Fruit fly (Drosophila melanogaster): ENCODE data around the gene CG3407.

CG3407 gene

DNA sequence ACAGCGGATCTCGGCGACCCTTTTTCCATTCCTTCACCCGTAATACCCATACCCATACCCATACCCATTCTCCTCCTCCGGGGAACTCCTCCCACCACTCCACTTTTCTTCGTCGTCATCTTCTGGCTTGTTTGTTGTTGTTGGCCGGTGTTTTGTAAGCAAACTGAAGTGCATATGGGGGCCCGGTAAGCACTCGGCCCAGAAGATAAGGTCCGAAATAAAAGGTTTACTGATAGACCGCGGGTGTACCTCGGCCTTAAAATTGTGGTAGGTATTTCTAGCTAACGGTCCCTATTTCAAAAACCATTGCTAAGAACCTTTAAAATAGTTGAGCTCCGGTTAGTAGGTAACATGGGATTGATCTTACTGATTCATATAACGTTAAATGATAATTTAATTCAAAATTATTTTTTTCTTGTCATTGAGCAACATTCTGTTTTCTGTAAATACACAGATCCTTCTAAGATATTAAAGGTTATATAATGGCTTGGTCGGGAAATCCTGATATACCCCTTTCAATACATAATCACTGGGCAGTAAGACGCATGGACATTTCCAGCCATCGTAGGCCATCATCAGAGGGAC is 37.4 kb downstream of the CG3407 start:
- TF ChIP-seq psq (optimal IDR thresholded peaks at IDR 0.05): no peak
- TF ChIP-seq pan (optimal IDR thresholded peaks at IDR 0.05): peak; percentile 82

DNA sequence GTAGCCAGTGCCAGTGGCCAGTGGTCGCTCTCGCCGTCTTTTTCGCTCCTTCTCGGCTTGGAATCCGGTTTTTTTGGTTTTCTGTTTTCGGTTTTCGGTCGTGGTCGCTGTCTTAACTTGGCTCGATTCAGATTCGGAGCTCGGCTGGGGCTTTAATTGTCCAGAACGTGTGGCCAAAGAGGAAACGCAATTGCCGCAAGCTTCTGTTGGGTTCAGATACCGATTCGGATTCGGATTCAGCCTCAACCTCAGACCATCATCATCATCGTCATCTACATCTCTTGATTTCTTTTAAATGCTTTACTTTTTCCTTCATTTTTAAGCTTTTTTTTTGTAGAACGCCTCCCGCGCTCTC is 39.6 kb downstream of the CG3407 start:
- TF ChIP-seq EcR (GFP tag; optimal IDR thresholded peaks at IDR 0.05) (no peak), Dll (optimal IDR thresholded peaks at IDR 0.05) (no peak), psq (optimal IDR thresholded peaks at IDR 0.05) (no peak), CG8478 (optimal IDR thresholded peaks at IDR 0.05) (no peak), pan (optimal IDR thresholded peaks at IDR 0.05) (no peak), usp (GFP tag; optimal IDR thresholded peaks at IDR 0.05) (no peak)

DNA sequence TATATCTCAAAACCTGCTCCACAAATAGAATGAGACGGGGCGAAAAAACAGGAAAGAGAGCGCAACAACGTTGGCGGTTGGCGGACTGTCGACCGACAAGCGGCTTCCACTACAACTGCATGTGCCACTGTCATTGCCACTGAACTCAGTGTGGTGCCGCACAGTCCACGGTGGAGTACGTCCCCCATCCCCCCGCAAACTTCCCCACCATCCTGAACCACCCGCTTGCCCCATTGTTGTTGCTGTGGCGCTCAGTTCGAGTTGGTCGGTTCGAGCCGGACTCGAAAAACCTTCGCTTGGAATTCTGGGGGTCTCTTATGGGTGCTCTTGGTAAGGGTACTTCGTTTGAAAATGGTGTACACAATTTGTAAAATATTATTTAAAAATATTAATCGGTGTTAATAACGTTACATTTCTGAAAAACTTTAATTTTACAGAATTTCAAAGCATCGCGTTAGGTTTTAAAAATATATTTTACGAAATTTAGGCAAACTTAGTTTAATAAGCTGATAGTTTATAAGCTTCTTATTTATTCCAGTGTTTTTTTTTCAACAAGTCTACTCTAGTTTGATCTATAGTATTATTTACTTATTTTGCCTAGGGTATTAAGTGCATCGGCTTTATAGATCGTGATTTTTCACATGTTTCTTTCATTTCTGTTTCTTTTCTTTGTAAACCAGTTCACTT is 40.1 kb downstream of the CG3407 start:
- TF ChIP-seq pan (optimal IDR thresholded peaks at IDR 0.05) (no peak), EcR (GFP tag; optimal IDR thresholded peaks at IDR 0.05) (peak in 1 of 2 experiments; percentile 67)

DNA sequence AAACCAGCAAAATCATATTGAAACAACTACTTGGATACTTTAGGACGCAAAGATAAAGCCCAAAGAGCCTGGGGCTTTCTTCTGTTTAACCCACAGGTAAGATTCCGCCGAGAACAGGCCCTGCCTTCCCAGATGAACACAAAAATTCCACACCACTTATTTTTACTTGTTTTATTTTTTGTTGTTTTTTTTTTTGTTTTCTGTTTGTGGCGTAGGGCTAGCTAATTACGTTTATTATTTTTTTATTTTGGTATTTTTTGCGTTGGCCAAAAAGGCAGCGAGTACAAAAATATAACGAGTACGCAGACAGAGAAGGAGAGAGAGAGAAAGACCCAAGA is 40.6 kb downstream of the CG3407 start:
- TF ChIP-seq Dll (optimal IDR thresholded peaks at IDR 0.05): no peak
- TF ChIP-seq EcR (GFP tag; optimal IDR thresholded peaks at IDR 0.05): no peak
- no peak for TF ChIP-seq psq (optimal IDR thresholded peaks at IDR 0.05)
- TF ChIP-seq usp (GFP tag; optimal IDR thresholded peaks at IDR 0.05): no peak
- TF ChIP-seq pan (optimal IDR thresholded peaks at IDR 0.05): no peak
- TF ChIP-seq CG8478 (optimal IDR thresholded peaks at IDR 0.05): no peak

DNA sequence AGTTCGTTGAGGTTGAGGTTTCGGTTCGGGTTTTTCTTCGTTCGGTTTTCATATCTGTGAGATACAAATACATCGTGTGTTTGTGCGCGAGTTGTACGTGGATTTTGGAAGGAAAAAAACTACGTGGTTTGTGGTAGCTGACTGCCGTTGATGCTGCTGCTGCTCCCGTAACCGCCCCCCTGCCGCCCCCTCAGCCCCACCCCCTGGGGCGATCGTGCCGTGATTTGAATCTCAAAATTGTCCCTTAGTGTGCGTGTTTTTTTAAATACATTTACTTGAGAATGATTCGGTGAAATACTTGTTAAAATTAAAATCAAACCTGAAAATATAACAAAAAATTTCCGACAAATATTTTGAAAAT is 41.2 kb downstream of the CG3407 start:
- no peak for TF ChIP-seq psq (optimal IDR thresholded peaks at IDR 0.05)
- TF ChIP-seq Dll (optimal IDR thresholded peaks at IDR 0.05): no peak
- TF ChIP-seq CG8478 (optimal IDR thresholded peaks at IDR 0.05): no peak

dm6 chr2L:3771109-3772067 is 41.8 kb downstream of the CG3407 start, which contains the start of gene bowl:
Gene bowl (plus strand): TSS chr2L:3771700.
- peak; percentile 70 for TF ChIP-seq Dll (optimal IDR thresholded peaks at IDR 0.05)
- TF ChIP-seq CG8478 (optimal IDR thresholded peaks at IDR 0.05): no peak

DNA sequence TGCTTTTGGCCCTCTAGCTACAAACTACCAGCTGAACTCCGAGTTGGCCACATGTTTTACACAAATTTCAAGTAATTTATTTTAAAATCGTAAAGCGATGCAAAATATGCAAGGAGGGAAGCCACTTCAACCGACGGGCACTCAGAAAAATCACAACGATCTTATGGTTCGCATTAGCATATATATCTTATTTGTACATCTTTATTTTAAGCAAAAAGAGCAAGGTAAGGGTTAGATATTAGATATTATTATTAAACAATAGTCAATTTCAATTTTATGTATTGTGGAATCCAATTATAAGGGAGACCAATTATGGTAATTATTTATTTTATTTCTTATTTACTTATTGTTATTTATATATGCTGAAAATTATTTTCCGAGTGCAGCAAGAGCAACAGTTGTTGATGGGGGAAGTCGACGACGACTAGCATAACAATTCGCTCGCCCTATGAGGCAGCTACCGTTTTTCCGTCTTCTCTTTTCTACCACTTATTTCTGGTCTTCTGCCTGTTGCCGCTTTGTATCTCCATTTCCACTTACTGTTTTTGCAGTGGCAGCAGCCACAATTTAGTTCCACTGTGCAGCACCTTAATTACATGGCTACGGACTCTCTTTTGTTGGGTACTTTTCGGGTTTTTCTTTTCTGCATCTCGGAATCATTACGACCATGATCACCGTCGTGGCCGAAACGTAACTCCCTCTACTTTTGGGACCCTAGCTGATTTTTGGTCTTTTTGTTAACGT is 43.3 kb downstream of the CG3407 start:
- TF ChIP-seq EcR (GFP tag; optimal IDR thresholded peaks at IDR 0.05) (no peak), psq (optimal IDR thresholded peaks at IDR 0.05) (no peak), usp (GFP tag; optimal IDR thresholded peaks at IDR 0.05) (no peak), Dll (optimal IDR thresholded peaks at IDR 0.05) (no peak), pan (optimal IDR thresholded peaks at IDR 0.05) (no peak), CG8478 (optimal IDR thresholded peaks at IDR 0.05) (no peak)

- TF ChIP-seq usp (GFP tag; optimal IDR thresholded peaks at IDR 0.05): no peak
- no peak for TF ChIP-seq CG8478 (optimal IDR thresholded peaks at IDR 0.05)
- TF ChIP-seq pan (optimal IDR thresholded peaks at IDR 0.05): no peak
- TF ChIP-seq Dll (optimal IDR thresholded peaks at IDR 0.05): no peak
- no peak for TF ChIP-seq psq (optimal IDR thresholded peaks at IDR 0.05)
- no peak for TF ChIP-seq EcR (GFP tag; optimal IDR thresholded peaks at IDR 0.05)
Measured at dm6 chr2L:3765194-3765593, 48.0 kb downstream of the CG3407 start, which contains the start of gene CG43703. Gene CG43703 (plus strand): TSS chr2L:3765494.
